Fruit fly (Drosophila melanogaster) whole organism, pupa: ENCODE data around the gene CG3164.

Experiments used
- CG10348 ChIP-seq: fragments of 200-800 bp; sonication (Bioruptor generic); IDR thresholded peaks from 2 replicates; pipeline ENCODE4 v1.3.6; 2022; ENCODE audit warnings: missing biosample characterization, missing genetic modification characterization
- CG12605 ChIP-seq: fragments of 200-800 bp; sonication (Bioruptor generic); IDR thresholded peaks from 2 replicates; pipeline ENCODE4 v1.3.6; 2022; ENCODE audit warnings: missing biosample characterization, missing genetic modification characterization
- CG13204 ChIP-seq: fragments of 200-800 bp; sonication (Bioruptor generic); optimal IDR thresholded peaks from 2 replicates; lab custom pipeline; 2018; ENCODE audit warnings: missing biosample characterization, mild to moderate bottlenecking, missing genetic modification characterization, moderate library complexity
- CG14655 ChIP-seq: fragments of 200-800 bp; sonication (Bioruptor generic); optimal IDR thresholded peaks from 3 replicates; lab custom pipeline; 2017; ENCODE audit warnings: mild to moderate bottlenecking, missing biosample characterization, missing genetic modification reagents, missing genetic modification characterization
- CG15710 ChIP-seq: fragments of 200-800 bp; sonication (Bioruptor generic); optimal IDR thresholded peaks from 2 replicates; lab custom pipeline; 2018; ENCODE audit warnings: missing biosample characterization, mild to moderate bottlenecking, missing genetic modification characterization, moderate library complexity
- CG17806 ChIP-seq: fragments of 200-800 bp; sonication (Bioruptor generic); optimal IDR thresholded peaks from 2 replicates; lab custom pipeline; 2018; ENCODE audit warnings: missing biosample characterization, mild to moderate bottlenecking, missing genetic modification characterization, moderate library complexity
- CG32121 ChIP-seq: fragments of 200-800 bp; sonication (Bioruptor generic); IDR thresholded peaks from 2 replicates; pipeline ENCODE4 v1.3.6; 2022; ENCODE audit warnings: missing biosample characterization, missing genetic modification characterization
- CG34367 ChIP-seq: fragments of 200-800 bp; sonication (Bioruptor generic); optimal IDR thresholded peaks from 2 replicates; lab custom pipeline; 2018; ENCODE audit warnings: missing biosample characterization, mild to moderate bottlenecking, missing genetic modification characterization
- CG4496 ChIP-seq: fragments of 200-800 bp; sonication (Bioruptor generic); IDR thresholded peaks from 3 replicates; pipeline ENCODE4 v1.3.6; 2022; ENCODE audit warnings: missing biosample characterization, missing genetic modification characterization
- CG8159 ChIP-seq: fragments of 200-800 bp; sonication (Bioruptor generic); optimal IDR thresholded peaks from 3 replicates; lab custom pipeline; 2018; ENCODE audit warnings: missing biosample characterization, mild to moderate bottlenecking, missing genetic modification characterization, moderate library complexity
- CG8301 ChIP-seq: fragments of 200-800 bp; sonication (Bioruptor generic); optimal IDR thresholded peaks from 2 replicates; lab custom pipeline; 2018; ENCODE audit warnings: missing biosample characterization, mild to moderate bottlenecking, missing genetic modification characterization
- CG9948 ChIP-seq: fragments of 200-800 bp; sonication (Bioruptor generic); optimal IDR thresholded peaks from 2 replicates; lab custom pipeline; 2018; ENCODE audit warnings: missing biosample characterization, mild to moderate bottlenecking, missing genetic modification characterization, moderate library complexity
- D1 ChIP-seq: fragments of 200-800 bp; sonication (Bioruptor generic); optimal IDR thresholded peaks from 2 replicates; lab custom pipeline; 2018; ENCODE audit warnings: missing biosample characterization, mild to moderate bottlenecking, missing genetic modification characterization, moderate library complexity
- EcR ChIP-seq: fragments of 200-800 bp; sonication (Bioruptor generic); optimal IDR thresholded peaks from 3 replicates; lab custom pipeline; 2019; ENCODE audit warnings: missing biosample characterization, missing genetic modification characterization, mild to moderate bottlenecking, moderate library complexity, missing genetic modification reagents
- Ets98B ChIP-seq: fragments of 200-800 bp; sonication (Bioruptor generic); IDR thresholded peaks from 2 replicates; pipeline ENCODE4 v1.3.6; 2022; ENCODE audit warnings: missing biosample characterization, missing genetic modification characterization
- Pif1A ChIP-seq: fragments of 200-800 bp; sonication (Bioruptor generic); optimal IDR thresholded peaks from 3 replicates; lab custom pipeline; 2016; ENCODE audit warnings: missing biosample characterization, missing genetic modification characterization
- Pif1B ChIP-seq: fragments of 200-800 bp; sonication (Bioruptor generic); optimal IDR thresholded peaks from 3 replicates; lab custom pipeline; 2016; ENCODE audit warnings: missing biosample characterization, missing genetic modification characterization
- Snoo ChIP-seq: fragments of 200-800 bp; sonication (Bioruptor generic); optimal IDR thresholded peaks from 3 replicates; lab custom pipeline; 2017; ENCODE audit warnings: missing biosample characterization, mild to moderate bottlenecking, missing genetic modification characterization, inconsistent platforms
- fd96Ca ChIP-seq: fragments of 200-800 bp; sonication (Bioruptor generic); IDR thresholded peaks from 3 replicates; pipeline ENCODE4 v1.3.6; 2022; ENCODE audit warnings: missing biosample characterization, missing genetic modification characterization
- gl ChIP-seq: fragments of 200-800 bp; sonication (Bioruptor generic); optimal IDR thresholded peaks from 2 replicates; lab custom pipeline; 2018; ENCODE audit warnings: missing biosample characterization, mild to moderate bottlenecking, missing genetic modification characterization
- rn ChIP-seq: fragments of 200-800 bp; sonication (Bioruptor generic); IDR thresholded peaks from 2 replicates; pipeline ENCODE4 v1.3.6; 2022; ENCODE audit warnings: missing biosample characterization, missing genetic modification characterization

CG3164 gene

dm6 chr2L:155215-155712 lies 24.7 kb upstream of the CG3164 start, which contains the start of gene Pus10:
Gene Pus10, minus strand, starts transcription at chr2L:155305.
- TF ChIP-seq CG8159: no peak
- TF ChIP-seq CG17806 (tag; lab: Kevin White, UChicago): no peak
- no peak for TF ChIP-seq Ets98B (GFP tag; lab: Robert Waterston, UW)
- TF ChIP-seq EcR (GFP tag; lab: Kevin White, UChicago): no peak
- TF ChIP-seq Pif1A (GFP tag; lab: Kevin White, UChicago): no peak
- TF ChIP-seq CG34367 (tag; lab: Kevin White, UChicago): no peak
- no peak for TF ChIP-seq Pif1B (GFP tag; lab: Kevin White, UChicago)
- no peak for TF ChIP-seq CG15710 (tag; lab: Kevin White, UChicago)
- TF ChIP-seq CG32121 (GFP tag; lab: Robert Waterston, UW): no peak
- TF ChIP-seq CG13204: no peak
- no peak for TF ChIP-seq CG12605 (GFP tag; lab: Robert Waterston, UW)
- TF ChIP-seq gl (tag; lab: Kevin White, UChicago): no peak

DNA sequence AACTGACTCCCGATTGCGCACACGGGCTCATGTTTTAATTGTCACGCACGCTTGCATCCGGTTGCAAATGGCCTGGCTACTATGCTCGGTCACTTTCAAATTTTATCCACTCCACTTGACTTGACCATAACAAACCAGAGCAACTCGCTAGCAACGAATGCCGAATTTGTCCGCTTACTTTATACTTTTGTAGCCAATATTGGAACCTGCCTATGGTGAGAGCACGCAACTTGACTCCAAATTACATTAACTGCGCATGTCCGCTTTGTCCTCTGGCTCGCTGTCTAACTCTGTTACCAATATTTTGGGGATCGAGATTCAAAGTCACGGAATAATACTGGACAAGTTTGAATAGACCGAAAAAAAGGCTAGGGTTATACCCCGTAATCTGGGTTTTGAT lies 22.6 kb upstream of the CG3164 start, which contains the start of gene CG42399:
TSS of gene CG42399 (minus strand) at position 159 of the 400 bp plus-strand sequence.
- no peak for TF ChIP-seq gl (tag; lab: Kevin White, UChicago)
- no peak for TF ChIP-seq CG10348
- TF ChIP-seq D1 (tag; lab: Kevin White, UChicago): no peak
- no peak for TF ChIP-seq CG9948 (tag; lab: Kevin White, UChicago)
- no peak for TF ChIP-seq CG32121 (GFP tag; lab: Robert Waterston, UW)
- TF ChIP-seq EcR (GFP tag; lab: Kevin White, UChicago): no peak
- TF ChIP-seq CG13204: no peak
- TF ChIP-seq CG17806 (tag; lab: Kevin White, UChicago): no peak
- no peak for TF ChIP-seq Ets98B (GFP tag; lab: Robert Waterston, UW)
- TF ChIP-seq CG34367 (tag; lab: Kevin White, UChicago): no peak
- no peak for TF ChIP-seq fd96Ca (GFP tag; lab: Robert Waterston, UW)
- no peak for TF ChIP-seq Pif1B (GFP tag; lab: Kevin White, UChicago)
- TF ChIP-seq CG8159: no peak
- no peak for TF ChIP-seq Pif1A (GFP tag; lab: Kevin White, UChicago)
- TF ChIP-seq rn (GFP tag; lab: Robert Waterston, UW): no peak
- TF ChIP-seq CG4496: no peak
- TF ChIP-seq CG14655: no peak

DNA sequence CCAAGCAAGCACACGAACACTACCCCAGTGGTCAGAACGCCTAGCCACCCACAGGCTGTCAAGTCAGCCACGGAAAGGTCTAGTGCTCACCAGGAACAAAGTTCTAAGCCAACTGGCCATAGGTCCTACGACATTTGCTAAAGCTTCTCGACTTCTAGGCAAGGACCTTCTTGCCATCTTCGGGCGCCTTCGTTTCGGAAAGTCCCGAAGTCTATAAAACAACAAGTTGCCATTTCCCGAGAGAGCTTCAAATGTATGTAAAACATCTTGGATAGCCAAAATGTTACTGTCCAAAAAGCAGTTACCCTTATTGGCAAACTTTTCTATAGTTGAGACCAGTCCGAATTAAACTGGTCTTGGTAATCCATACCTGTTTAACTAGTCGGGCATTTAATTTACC lies 15.9 kb upstream of the CG3164 start:
- TF ChIP-seq gl (tag; lab: Kevin White, UChicago) (no peak), CG12605 (GFP tag; lab: Robert Waterston, UW) (no peak), CG8301 (tag; lab: Kevin White, UChicago) (no peak), CG32121 (GFP tag; lab: Robert Waterston, UW) (no peak), Ets98B (GFP tag; lab: Robert Waterston, UW) (no peak)

DNA sequence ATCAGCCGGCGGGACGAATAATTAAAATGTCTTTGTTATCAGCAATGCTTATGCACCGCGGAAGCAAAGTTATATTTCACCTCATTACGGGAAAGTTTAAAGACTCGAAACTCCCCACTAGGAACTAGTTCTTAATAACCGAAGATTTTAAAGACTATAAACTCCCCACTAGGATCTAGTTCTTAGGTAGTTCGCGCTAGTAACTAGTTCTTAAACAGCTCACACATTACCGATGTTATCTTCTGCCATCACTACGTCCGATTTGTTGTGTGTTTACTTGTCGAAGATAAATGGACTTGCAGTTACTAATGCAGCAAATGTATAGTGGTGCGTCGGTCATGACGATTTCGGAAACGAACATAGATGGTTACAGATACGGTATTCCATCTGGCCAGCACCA lies 12.5 kb upstream of the CG3164 start, which contains the start of the genes CG31974 and CG11454:
TSS of gene CG31974 (minus strand) at position 4 of the 400 bp plus-strand sequence.
TSS of gene CG11454 (plus strand) at position 236 of the 400 bp plus-strand sequence.
- peak; percentile 6; the same call in 1 of the 2 replicates for TF ChIP-seq Ets98B (GFP tag; lab: Robert Waterston, UW)
- TF ChIP-seq EcR (GFP tag; lab: Kevin White, UChicago): peak; percentile 7
- no peak for TF ChIP-seq CG17806 (tag; lab: Kevin White, UChicago)

- TF ChIP-seq CG8159 (no peak), Ets98B (GFP tag; lab: Robert Waterston, UW) (no peak), CG4496 (no peak), CG34367 (tag; lab: Kevin White, UChicago) (no peak), CG8301 (tag; lab: Kevin White, UChicago) (no peak), Snoo (tag; lab: Kevin White, UChicago) (no peak), EcR (GFP tag; lab: Kevin White, UChicago) (no peak), fd96Ca (GFP tag; lab: Robert Waterston, UW) (no peak)
Observed at dm6 chr2L:140849-141248, 10.3 kb upstream of the CG3164 start, which contains the start of the genes CG31975 and ovm. Gene CG31975, minus strand, starts transcription at chr2L:140992. Gene ovm, minus strand, starts transcription at chr2L:140992.

DNA sequence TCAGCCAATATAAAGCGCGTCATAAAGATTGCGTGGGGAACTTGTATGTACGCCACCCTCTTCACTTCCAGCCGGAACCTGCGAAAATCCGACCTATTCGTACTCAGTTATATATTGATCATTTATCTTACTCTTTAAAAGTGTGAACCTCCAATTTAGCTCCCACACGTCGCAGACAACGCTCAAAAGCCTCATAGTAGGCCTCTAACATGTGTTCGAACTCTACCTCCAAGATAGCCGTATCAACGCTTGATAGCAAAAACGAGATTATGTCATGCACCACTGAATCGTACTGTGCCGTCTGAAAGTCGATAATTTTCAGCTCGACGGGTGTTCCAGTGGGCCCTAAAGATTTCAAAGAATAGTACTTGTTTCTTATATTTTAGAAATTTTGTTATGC lies 9.0 kb upstream of the CG3164 start:
- TF ChIP-seq D1 (tag; lab: Kevin White, UChicago) (no peak), CG10348 (no peak), rn (GFP tag; lab: Robert Waterston, UW) (no peak), CG8159 (no peak), Ets98B (GFP tag; lab: Robert Waterston, UW) (no peak)

- TF ChIP-seq CG9948 (tag; lab: Kevin White, UChicago) (no peak), CG10348 (no peak), Snoo (tag; lab: Kevin White, UChicago) (no peak), CG13204 (no peak), Ets98B (GFP tag; lab: Robert Waterston, UW) (no peak), CG8301 (tag; lab: Kevin White, UChicago) (no peak), CG8159 (no peak), Pif1A (GFP tag; lab: Kevin White, UChicago) (no peak), CG4496 (no peak), fd96Ca (GFP tag; lab: Robert Waterston, UW) (no peak), D1 (tag; lab: Kevin White, UChicago) (no peak), CG14655 (no peak), gl (tag; lab: Kevin White, UChicago) (no peak), rn (GFP tag; lab: Robert Waterston, UW) (no peak), CG34367 (tag; lab: Kevin White, UChicago) (no peak), CG17806 (tag; lab: Kevin White, UChicago) (no peak), CG15710 (tag; lab: Kevin White, UChicago) (no peak), Pif1B (GFP tag; lab: Kevin White, UChicago) (no peak), EcR (GFP tag; lab: Kevin White, UChicago) (no peak), CG12605 (GFP tag; lab: Robert Waterston, UW) (no peak)
- TF ChIP-seq, all 21 proteins: peak for 0
Observed at dm6 chr2L:138063-138462, 7.5 kb upstream of the CG3164 start.
